Worm (Caenorhabditis elegans) whole organism, L2 larva: ENCODE measurements around the gene F41C3.8.

Experiments
- F13H6.1 ChIP-seq: sonication (generic microtip); optimal IDR thresholded peaks from 2 replicates; lab custom pipeline; 2016; ENCODE audit warnings: missing genetic modification characterization, missing compliant biosample characterization
- blmp-1 ChIP-seq: sonication (generic microtip); optimal IDR thresholded peaks from 2 replicates; lab custom pipeline; 2017; ENCODE audit warnings: missing genetic modification characterization, mild to moderate bottlenecking, missing compliant biosample characterization, antibody characterized with exemption, moderate library complexity; ENCODE audit not compliant: insufficient read depth
- ceh-82 ChIP-seq: fragments of 150-350 bp; optimal IDR thresholded peaks from 2 replicates; lab custom pipeline; 2014; ENCODE audit warnings: missing biosample characterization, missing genetic modification characterization
- elt-1 ChIP-seq: fragments of 150-350 bp; optimal IDR thresholded peaks from 2 replicates; lab custom pipeline; 2014; ENCODE audit warnings: missing biosample characterization, missing genetic modification characterization
- elt-3 ChIP-seq: sonication (generic microtip); optimal IDR thresholded peaks from 2 replicates; lab custom pipeline; 2017; ENCODE audit warnings: missing biosample characterization, missing genetic modification characterization
- lin-13 ChIP-seq: fragments of 150-350 bp; optimal IDR thresholded peaks from 2 replicates; lab custom pipeline; 2014; ENCODE audit warnings: missing biosample characterization, missing genetic modification reagents, missing genetic modification characterization
- lin-39 ChIP-seq: fragments of 150-350 bp; optimal IDR thresholded peaks from 2 replicates; lab custom pipeline; 2014; ENCODE audit warnings: missing biosample characterization, missing genetic modification reagents, missing genetic modification characterization
- nhr-11 ChIP-seq: fragments of 150-350 bp; optimal IDR thresholded peaks from 2 replicates; lab custom pipeline; 2014; ENCODE audit warnings: missing biosample characterization, missing genetic modification characterization
- skn-1 ChIP-seq: sonication (generic microtip); optimal IDR thresholded peaks from 2 replicates; lab custom pipeline; 2017; ENCODE audit warnings: missing biosample characterization, missing genetic modification characterization
- unc-62 ChIP-seq: fragments of 150-350 bp; optimal IDR thresholded peaks from 2 replicates; lab custom pipeline; 2014; ENCODE audit warnings: missing biosample characterization, missing genetic modification reagents, missing genetic modification characterization
- ztf-4 ChIP-seq: fragments of 150-350 bp; optimal IDR thresholded peaks from 2 replicates; lab custom pipeline; 2014; ENCODE audit warnings: missing biosample characterization, missing genetic modification characterization

- TF ChIP-seq unc-62 (GFP tag; lab: Kevin White, UChicago): no peak
- TF ChIP-seq F13H6.1 (tag; lab: Kevin White, UChicago): no peak
- no peak for TF ChIP-seq nhr-11
- no peak for TF ChIP-seq lin-13
- TF ChIP-seq skn-1: no peak
- no peak for TF ChIP-seq ztf-4
- no peak for TF ChIP-seq lin-39 (tag; lab: Kevin White, UChicago)
- TF ChIP-seq blmp-1: no peak
- TF ChIP-seq elt-1 (tag; lab: Kevin White, UChicago): no peak
- no peak for TF ChIP-seq ceh-82 (tag; lab: Kevin White, UChicago)
- TF ChIP-seq elt-3 (tag; lab: Kevin White, UChicago): no peak
Measured at ce11 chrII:4710120-4710519, 5.7 kb upstream of the F41C3.8 start, which contains the start of gene tag-151.
